Fruit fly (Drosophila melanogaster) whole organism, embryonic: ENCODE measurements around the gene sbr.

ENCODE experiments used
- Bdp1 ChIP-seq: fragments of 200-800 bp; sonication (Bioruptor generic); optimal IDR thresholded peaks from 3 replicates; lab custom pipeline; 2016; ENCODE audit warnings: missing biosample characterization, missing genetic modification characterization
- BtbVII ChIP-seq: fragments of 200-800 bp; sonication (Bioruptor generic); optimal IDR thresholded peaks from 3 replicates; lab custom pipeline; 2017; ENCODE audit warnings: missing biosample characterization, mild to moderate bottlenecking, missing genetic modification characterization
- CG10462 ChIP-seq: fragments of 200-800 bp; sonication (Bioruptor generic); optimal IDR thresholded peaks from 2 replicates; lab custom pipeline; 2016; ENCODE audit warnings: missing biosample characterization, missing genetic modification characterization
- CG11504 ChIP-seq: fragments of 200-800 bp; sonication (Bioruptor generic); optimal IDR thresholded peaks from 3 replicates; lab custom pipeline; 2019; ENCODE audit warnings: missing biosample characterization, mild to moderate bottlenecking, missing genetic modification characterization, moderate library complexity
- CG14710 ChIP-seq: fragments of 200-800 bp; sonication (Bioruptor generic); optimal IDR thresholded peaks from 3 replicates; lab custom pipeline; 2019; ENCODE audit warnings: missing biosample characterization, mild to moderate bottlenecking, missing genetic modification characterization, moderate library complexity
- CG15073 ChIP-seq: fragments of 200-800 bp; sonication (Bioruptor generic); optimal IDR thresholded peaks from 2 replicates; lab custom pipeline; 2016; ENCODE audit warnings: missing biosample characterization, missing genetic modification characterization
- CG1529 ChIP-seq: fragments of 200-800 bp; sonication (Bioruptor generic); optimal IDR thresholded peaks from 3 replicates; lab custom pipeline; 2018; ENCODE audit warnings: missing biosample characterization, missing genetic modification characterization
- CG17912 ChIP-seq: fragments of 200-800 bp; sonication (Bioruptor generic); optimal IDR thresholded peaks from 2 replicates; lab custom pipeline; 2018; ENCODE audit warnings: missing biosample characterization, mild to moderate bottlenecking, missing genetic modification characterization
- CG1832 ChIP-seq: fragments of 200-800 bp; sonication (Bioruptor generic); optimal IDR thresholded peaks from 2 replicates; lab custom pipeline; 2017; ENCODE audit warnings: missing biosample characterization, mild to moderate bottlenecking, missing genetic modification characterization, inconsistent platforms
- CG18599 ChIP-seq: fragments of 200-800 bp; sonication (Bioruptor generic); optimal IDR thresholded peaks from 3 replicates; lab custom pipeline; 2017; ENCODE audit warnings: missing biosample characterization, missing genetic modification characterization, mild to moderate bottlenecking, moderate library complexity, missing genetic modification reagents
- CG2712 ChIP-seq: fragments of 200-800 bp; optimal IDR thresholded peaks from 3 replicates; lab custom pipeline; 2019; ENCODE audit warnings: missing biosample characterization, mild to moderate bottlenecking, missing genetic modification characterization, moderate library complexity
- CG31365 ChIP-seq: fragments of 200-800 bp; sonication (Bioruptor generic); optimal IDR thresholded peaks from 2 replicates; lab custom pipeline; 2018; ENCODE audit warnings: missing biosample characterization, mild to moderate bottlenecking, missing genetic modification characterization
- CG3995 ChIP-seq: fragments of 200-800 bp; sonication (Bioruptor generic); optimal IDR thresholded peaks from 3 replicates; lab custom pipeline; 2016; ENCODE audit warnings: missing biosample characterization, missing genetic modification characterization
- CG4328 ChIP-seq: fragments of 200-800 bp; sonication (Bioruptor generic); optimal IDR thresholded peaks from 3 replicates; lab custom pipeline; 2017; ENCODE audit warnings: missing biosample characterization, missing genetic modification reagents, missing genetic modification characterization
- CG4707 ChIP-seq: fragments of 200-800 bp; sonication (Bioruptor generic); optimal IDR thresholded peaks from 2 replicates; lab custom pipeline; 2018; ENCODE audit warnings: missing biosample characterization, mild to moderate bottlenecking, missing genetic modification characterization, moderate library complexity
- CG4820 ChIP-seq: fragments of 200-800 bp; sonication (Bioruptor generic); optimal IDR thresholded peaks from 3 replicates; lab custom pipeline; 2016; ENCODE audit warnings: missing biosample characterization, missing genetic modification characterization
- CG6683 ChIP-seq: fragments of 200-800 bp; sonication (Bioruptor generic); optimal IDR thresholded peaks from 2 replicates; lab custom pipeline; 2017; ENCODE audit warnings: missing biosample characterization, mild to moderate bottlenecking, missing genetic modification characterization, missing genetic modification reagents
- CG6765 ChIP-seq: fragments of 200-800 bp; sonication (Bioruptor generic); optimal IDR thresholded peaks from 3 replicates; lab custom pipeline; 2017; ENCODE audit warnings: missing biosample characterization, mild to moderate bottlenecking, missing genetic modification characterization
- CG8281 ChIP-seq: fragments of 200-800 bp; sonication (Bioruptor generic); optimal IDR thresholded peaks from 2 replicates; lab custom pipeline; 2018; ENCODE audit warnings: missing biosample characterization, mild to moderate bottlenecking, missing genetic modification characterization, moderate library complexity
- CG8388 ChIP-seq: fragments of 200-800 bp; sonication (Bioruptor generic); optimal IDR thresholded peaks from 2 replicates; lab custom pipeline; 2019; ENCODE audit warnings: missing biosample characterization, mild to moderate bottlenecking, missing genetic modification characterization, moderate library complexity
- Dfd ChIP-seq, 2 experiments: fragments of >200 bp; optimal IDR thresholded peaks; 2 replicates each; lab custom pipeline; 2017; ENCODE audit warnings: missing biosample characterization in 2 of 2, missing genetic modification characterization in 2 of 2
- Doc3 ChIP-seq: fragments of 200-800 bp; sonication (Bioruptor generic); IDR thresholded peaks from 3 replicates; pipeline ENCODE4 v1.3.6; 2022; ENCODE audit warnings: missing biosample characterization, missing genetic modification characterization; ENCODE audit not compliant: partially characterized antibody
- E2f2 ChIP-seq: fragments of 200-800 bp; sonication (Bioruptor generic); IDR thresholded peaks from 2 replicates; pipeline ENCODE4 v1.3.6; 2022; ENCODE audit warnings: missing biosample characterization, missing genetic modification characterization
- Eip74EF ChIP-seq, 2 experiments: fragments of 200-800 bp in 1 of 2; fragments of >200 bp in 1 of 2; sonication (Bioruptor generic) in 1 of 2; optimal IDR thresholded peaks; 2 replicates each; lab custom pipeline; 2017 to 2019; ENCODE audit warnings: missing biosample characterization in 2 of 2, missing genetic modification characterization in 2 of 2, mild to moderate bottlenecking in 1 of 2, moderate library complexity in 1 of 2
- Max ChIP-seq: fragments of 200-800 bp; sonication (Bioruptor generic); optimal IDR thresholded peaks from 2 replicates; lab custom pipeline; 2016; ENCODE audit warnings: missing biosample characterization, mild to moderate bottlenecking, missing genetic modification characterization
- Pdp1 ChIP-seq, 2 experiments: fragments of 200-800 bp; sonication (Bioruptor generic); optimal IDR thresholded peaks; 3 replicates each; lab custom pipeline; 2016; ENCODE audit warnings: missing biosample characterization in 2 of 2, missing genetic modification characterization in 2 of 2, mild to moderate bottlenecking in 1 of 2, moderate library complexity in 1 of 2
- Ptx1 ChIP-seq: fragments of 200-800 bp; sonication (Bioruptor generic); IDR thresholded peaks from 2 replicates; pipeline ENCODE4 v1.3.6; 2022; ENCODE audit warnings: missing biosample characterization, missing genetic modification characterization
- Scr ChIP-seq: fragments of 200-800 bp; sonication (Bioruptor generic); IDR thresholded peaks from 2 replicates; pipeline ENCODE4 v1.3.6; 2022; ENCODE audit warnings: missing biosample characterization, missing genetic modification characterization; ENCODE audit not compliant: partially characterized antibody
- ac ChIP-seq: fragments of 200-800 bp; sonication (Bioruptor generic); optimal IDR thresholded peaks from 3 replicates; lab custom pipeline; 2017; ENCODE audit warnings: missing biosample characterization, mild to moderate bottlenecking, missing genetic modification characterization
- ap ChIP-seq: fragments of 200-800 bp; sonication (Bioruptor generic); IDR thresholded peaks from 2 replicates; pipeline ENCODE4 v1.3.6; 2022; ENCODE audit warnings: missing biosample characterization, missing genetic modification characterization
- ash1 ChIP-seq: fragments of 200-800 bp; sonication (Bioruptor generic); optimal IDR thresholded peaks from 2 replicates; lab custom pipeline; 2018; ENCODE audit warnings: missing biosample characterization, mild to moderate bottlenecking, missing genetic modification characterization
- bsh ChIP-seq, 2 experiments: fragments of 200-800 bp; sonication (Bioruptor generic); optimal IDR thresholded peaks; 2 replicates each; lab custom pipeline; 2017 to 2018; ENCODE audit warnings: mild to moderate bottlenecking in 2 of 2, missing biosample characterization in 2 of 2, missing genetic modification characterization in 2 of 2, moderate library complexity in 1 of 2
- dmrt99B ChIP-seq: fragments of 200-800 bp; sonication (Bioruptor generic); optimal IDR thresholded peaks from 2 replicates; lab custom pipeline; 2018; ENCODE audit warnings: missing biosample characterization, mild to moderate bottlenecking, missing genetic modification characterization, moderate library complexity
- dpn ChIP-seq, 2 experiments: fragments of 200-800 bp; sonication (Bioruptor generic); optimal IDR thresholded peaks; 3 replicates each; lab custom pipeline; 2016; ENCODE audit warnings: missing biosample characterization in 2 of 2, missing genetic modification characterization in 2 of 2
- eve ChIP-seq, 2 experiments: fragments of >200 bp; optimal IDR thresholded peaks; 2 replicates each; lab custom pipeline; 2017; ENCODE audit warnings: missing biosample characterization in 2 of 2, missing genetic modification characterization in 2 of 2
- ftz-f1 ChIP-seq: fragments of 200-800 bp; sonication (Bioruptor generic); optimal IDR thresholded peaks from 2 replicates; lab custom pipeline; 2016; ENCODE audit warnings: missing biosample characterization, missing genetic modification characterization
- grau ChIP-seq: fragments of 200-800 bp; optimal IDR thresholded peaks from 3 replicates; lab custom pipeline; 2019; ENCODE audit warnings: missing biosample characterization, mild to moderate bottlenecking, missing genetic modification characterization, moderate library complexity
- gro ChIP-seq: fragments of 200-800 bp; sonication (Bioruptor generic); optimal IDR thresholded peaks from 2 replicates; lab custom pipeline; 2016; ENCODE audit warnings: missing biosample characterization, missing genetic modification characterization
- kah ChIP-seq: fragments of 200-800 bp; sonication (Bioruptor generic); optimal IDR thresholded peaks from 2 replicates; lab custom pipeline; 2018; ENCODE audit warnings: missing biosample characterization, mild to moderate bottlenecking, missing genetic modification characterization
- kni ChIP-seq: fragments of 200-800 bp; sonication (Bioruptor generic); optimal IDR thresholded peaks from 3 replicates; lab custom pipeline; 2017; ENCODE audit warnings: mild to moderate bottlenecking, missing biosample characterization, missing genetic modification reagents, missing genetic modification characterization
- lov ChIP-seq, 2 experiments: fragments of 200-800 bp in 1 of 2; fragments of >200 bp in 1 of 2; sonication (Bioruptor generic) in 1 of 2; IDR thresholded peaks in 1 of 2; optimal IDR thresholded peaks in 1 of 2; 2 replicates in 1 of 2; 3 replicates in 1 of 2; pipeline versions ENCODE4 v1.3.6 to Lab custom; 2017 to 2022; ENCODE audit warnings: missing biosample characterization in 1 of 2, missing genetic modification characterization in 1 of 2
- nom ChIP-seq: fragments of 200-800 bp; sonication (Bioruptor generic); optimal IDR thresholded peaks from 2 replicates; lab custom pipeline; 2017; ENCODE audit warnings: missing biosample characterization, missing genetic modification characterization, mild to moderate bottlenecking, moderate library complexity, missing genetic modification reagents
- odd ChIP-seq: fragments of 200-800 bp; sonication (Bioruptor generic); optimal IDR thresholded peaks from 2 replicates; lab custom pipeline; 2017; ENCODE audit warnings: missing biosample characterization, mild to moderate bottlenecking, missing genetic modification characterization
- pfk ChIP-seq: fragments of 200-800 bp; sonication (Bioruptor generic); optimal IDR thresholded peaks from 2 replicates; lab custom pipeline; 2018; ENCODE audit warnings: missing biosample characterization, mild to moderate bottlenecking, missing genetic modification characterization, moderate library complexity
- sd ChIP-seq: fragments of 200-800 bp; sonication (Bioruptor generic); optimal IDR thresholded peaks from 3 replicates; lab custom pipeline; 2018; ENCODE audit warnings: missing biosample characterization, mild to moderate bottlenecking, missing genetic modification characterization, moderate library complexity
- seq ChIP-seq: fragments of 200-800 bp; sonication (Bioruptor generic); IDR thresholded peaks from 2 replicates; pipeline ENCODE4 v1.3.6; 2022; ENCODE audit warnings: missing biosample characterization, missing genetic modification characterization
- sisA ChIP-seq: fragments of 200-800 bp; sonication (Bioruptor generic); IDR thresholded peaks from 2 replicates; pipeline ENCODE4 v1.3.6; 2022; ENCODE audit warnings: missing biosample characterization, missing genetic modification characterization
- so ChIP-seq: fragments of 200-800 bp; sonication (Bioruptor generic); IDR thresholded peaks from 3 replicates; pipeline ENCODE4 v1.3.6; 2022; ENCODE audit warnings: missing biosample characterization, missing genetic modification characterization
- wek ChIP-seq: fragments of 200-800 bp; sonication (Bioruptor generic); optimal IDR thresholded peaks from 3 replicates; lab custom pipeline; 2018; ENCODE audit warnings: missing biosample characterization, mild to moderate bottlenecking, missing genetic modification characterization, moderate library complexity
- wor ChIP-seq: fragments of 200-800 bp; sonication (Bioruptor generic); IDR thresholded peaks from 2 replicates; pipeline ENCODE4 v1.3.6; 2022; ENCODE audit warnings: missing biosample characterization, missing genetic modification characterization

sbr gene

DNA sequence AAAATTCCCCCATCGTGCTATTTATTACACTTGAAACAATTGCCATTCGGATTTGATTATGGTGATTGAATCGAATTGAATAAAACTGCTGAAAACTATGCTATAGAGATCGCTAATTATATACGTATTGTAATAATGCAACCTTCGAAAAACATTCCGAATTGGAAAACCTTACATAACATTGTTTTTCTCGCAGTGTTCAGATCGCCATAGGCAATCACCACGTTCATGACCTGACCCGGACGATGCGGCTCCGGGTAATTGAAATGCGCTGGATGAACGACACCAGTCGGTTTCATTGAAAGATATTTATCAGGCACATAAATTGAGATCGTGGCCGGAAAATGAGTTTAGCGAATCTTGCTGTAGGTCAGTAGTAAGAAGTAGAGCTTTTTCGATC is 35.9 kb upstream of the sbr start (continued):
- no peak for TF ChIP-seq wor
- TF ChIP-seq sd (tag; lab: Kevin White, UChicago), result no peak
- no peak for TF ChIP-seq CG4328 (GFP tag; lab: Kevin White, UChicago)
- no peak for TF ChIP-seq wek
- TF ChIP-seq bsh (GFP tag; optimal IDR thresholded peaks at IDR 0.05; lab: Kevin White, UChicago), result peak in 1 of 2 experiments; percentile 2
- peak; percentile 7 for TF ChIP-seq grau (tag; lab: Kevin White, UChicago)
- TF ChIP-seq ftz-f1 (GFP tag; lab: Kevin White, UChicago), result no peak
- no peak for TF ChIP-seq kah (GFP tag; lab: Kevin White, UChicago)
- no peak for TF ChIP-seq eve (GFP tag; optimal IDR thresholded peaks at IDR 0.05; lab: Kevin White, UChicago)
- no peak for TF ChIP-seq CG4707
- TF ChIP-seq CG2712 (tag; lab: Kevin White, UChicago), result peak; percentile 14
- TF ChIP-seq Eip74EF (GFP tag; optimal IDR thresholded peaks at IDR 0.05; lab: Kevin White, UChicago), result no peak
- peak in 1 of 2 experiments; percentile 5 for TF ChIP-seq dpn (GFP tag; optimal IDR thresholded peaks at IDR 0.05; lab: Kevin White, UChicago)
- TF ChIP-seq Dfd (GFP tag; optimal IDR thresholded peaks at IDR 0.05; lab: Kevin White, UChicago), result no peak
- TF ChIP-seq CG10462 (GFP tag; lab: Kevin White, UChicago), result no peak
- TF ChIP-seq ash1 (GFP tag; lab: Kevin White, UChicago), result no peak
- TF ChIP-seq Max (GFP tag; lab: Kevin White, UChicago), result no peak
- TF ChIP-seq CG31365 (tag; lab: Kevin White, UChicago), result no peak
- TF ChIP-seq Ptx1 (GFP tag; lab: Robert Waterston, UW), result no peak
- TF ChIP-seq odd (GFP tag; lab: Kevin White, UChicago), result no peak
- no peak for TF ChIP-seq CG6765 (GFP tag; lab: Kevin White, UChicago)
- no peak for TF ChIP-seq ap (GFP tag; lab: Robert Waterston, UW)
- TF ChIP-seq Pdp1 (GFP tag; optimal IDR thresholded peaks at IDR 0.05; lab: Kevin White, UChicago), result peak in 1 of 2 experiments; percentile 41
- TF ChIP-seq kni (GFP tag; lab: Kevin White, UChicago), result no peak
- TF ChIP-seq ac (GFP tag; lab: Kevin White, UChicago), result no peak
- TF ChIP-seq CG14710 (tag; lab: Kevin White, UChicago), result no peak
- no peak for TF ChIP-seq Scr (GFP tag; lab: Robert Waterston, UW)
- no peak for TF ChIP-seq so (GFP tag; lab: Robert Waterston, UW)
- no peak for TF ChIP-seq CG15073 (GFP tag; lab: Kevin White, UChicago)
- TF ChIP-seq CG3995 (GFP tag; lab: Kevin White, UChicago), result no peak
- no peak for TF ChIP-seq CG1529 (GFP tag; lab: Kevin White, UChicago)
- no peak for TF ChIP-seq CG8281 (tag; lab: Kevin White, UChicago)
- no peak for TF ChIP-seq nom (GFP tag; lab: Kevin White, UChicago)
- TF ChIP-seq gro (GFP tag; lab: Kevin White, UChicago), result no peak
- TF ChIP-seq Bdp1 (GFP tag; lab: Kevin White, UChicago), result no peak
- no peak for TF ChIP-seq seq
- TF ChIP-seq CG18599, result no peak
- TF ChIP-seq CG6683 (GFP tag; lab: Kevin White, UChicago), result no peak
- TF ChIP-seq Doc3 (GFP tag; lab: Robert Waterston, UW), result no peak
- TF ChIP-seq CG1832 (GFP tag; lab: Kevin White, UChicago), result no peak
- no peak for TF ChIP-seq CG17912 (GFP tag; lab: Kevin White, UChicago)
- peak; percentile 31 for TF ChIP-seq CG11504
- no peak for TF ChIP-seq E2f2 (GFP tag; lab: Robert Waterston, UW)
- TF ChIP-seq CG4820 (GFP tag; lab: Kevin White, UChicago), result no peak
- TF ChIP-seq dmrt99B (tag; lab: Kevin White, UChicago), result peak; percentile 6
- TF ChIP-seq CG8388 (GFP tag; lab: Kevin White, UChicago), result no peak
- no peak for TF ChIP-seq sisA
- no peak for TF ChIP-seq lov (optimal IDR thresholded peaks at IDR 0.05; lab: Kevin White, UChicago)
- no peak for TF ChIP-seq lov (GFP tag; IDR thresholded peaks at IDR 0.05; lab: Robert Waterston, UW)
- TF ChIP-seq BtbVII (GFP tag; lab: Kevin White, UChicago), result no peak
- TF ChIP-seq pfk (GFP tag; lab: Kevin White, UChicago), result no peak
